Worm (Caenorhabditis elegans): ENCODE data around the gene F11A5.18.

DNA sequence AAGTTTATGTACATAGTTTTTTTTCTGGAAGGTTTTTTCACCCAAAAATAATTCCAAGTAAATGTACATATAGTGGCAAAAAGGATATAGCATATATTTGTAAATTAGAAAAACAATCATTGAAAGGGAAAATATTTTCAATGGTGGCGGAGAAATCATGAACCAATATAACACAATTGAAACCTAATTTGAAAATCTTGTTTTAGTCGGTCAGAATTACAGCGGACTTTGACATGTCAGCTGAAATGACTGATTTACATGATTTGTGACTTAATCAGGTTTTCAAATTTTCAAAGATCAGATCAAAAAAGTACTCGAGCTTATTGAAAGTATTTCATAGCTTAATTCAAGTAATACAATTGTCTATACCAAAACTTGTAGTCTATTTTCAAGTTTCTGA lies 31.0 kb upstream of the F11A5.18 start, which contains the start of gene K05D4.9:
- no peak for TF ChIP-seq dao-5 (tag; optimal IDR thresholded peaks at IDR 0.05)
- no peak for TF ChIP-seq him-1 (tag; optimal IDR thresholded peaks at IDR 0.05)
- TF ChIP-seq W03F9.2 (tag; optimal IDR thresholded peaks at IDR 0.05), result no peak

All from whole organism, L4/young adult.